3 worm cellular contexts compared by ENCODE assay signal in genomic region chrII:14752187-14752959, ce11.
TF ChIP-seq lines count a peak whose summit lies in the region.

TSS of gene smg-9 (minus strand) at chrII:14752849.

TF ChIP-seq in whole organism, L4 larva, 104 proteins besides CTCF, POLR2A, EP300 and RAD21:
- TF ChIP-seq hlh-30 (tag; optimal IDR thresholded peaks at IDR 0.05; lab: Kevin White, UChicago; ENCODE audit: insufficient read depth) (no peak), hif-1 (tag; optimal IDR thresholded peaks at IDR 0.05; lab: Kevin White, UChicago) (no peak), set-16 (GFP tag; IDR thresholded peaks at IDR 0.05; lab: Robert Waterston, UW) (peak; percentile 58; the same call in 1 of the 2 replicates), mdt-29 (GFP tag; IDR thresholded peaks at IDR 0.05; lab: Robert Waterston, UW) (no peak), egl-43 (GFP tag; IDR thresholded peaks at IDR 0.05; lab: Robert Waterston, UW) (no peak), F49E8.2 (tag; optimal IDR thresholded peaks at IDR 0.05; lab: Kevin White, UChicago; ENCODE audit: borderline replicate concordance) (peak; percentile 6)

TF ChIP-seq in whole organism, early embryonic, 17 proteins besides CTCF, POLR2A, EP300 and RAD21:
- TF ChIP-seq scrt-1 (GFP tag; IDR thresholded peaks at IDR 0.05; lab: Robert Waterston, UW) (0 out of 2 replicates have a peak, but pooled peaks have one; percentile 25), ceh-36 (tag; optimal IDR thresholded peaks at IDR 0.05; lab: Kevin White, UChicago) (no peak)

TF ChIP-seq in whole organism, young adult, 124 proteins besides CTCF, POLR2A, EP300 and RAD21:
- TF ChIP-seq lsl-1 (GFP tag; optimal IDR thresholded peaks at IDR 0.05; lab: Kevin White, UChicago) = peak; percentile 81
- TF ChIP-seq hsf-1 (GFP tag; IDR thresholded peaks at IDR 0.05; lab: Robert Waterston, UW) = peak; percentile 32; the same call in 1 of the 2 replicates
- no peak for TF ChIP-seq nfya-2 (GFP tag; IDR thresholded peaks at IDR 0.05; lab: Robert Waterston, UW)
- peak; percentile 75 for TF ChIP-seq F33H1.4 (GFP tag; IDR thresholded peaks at IDR 0.05; lab: Robert Waterston, UW)
- TF ChIP-seq Y79H2A.3 (GFP tag; conservative IDR thresholded peaks at IDR 0.05; lab: Robert Waterston, UW) = no peak
- peak; percentile 56; the same call in 1 of the 2 replicates for TF ChIP-seq zfh-2 (GFP tag; conservative IDR thresholded peaks at IDR 0.05; lab: Robert Waterston, UW)
- TF ChIP-seq ceh-91 (GFP tag; IDR thresholded peaks at IDR 0.05; lab: Robert Waterston, UW) = no peak; the same call in 1 of the 2 replicates
- peak; percentile 71 for TF ChIP-seq xnd-1 (tag; optimal IDR thresholded peaks at IDR 0.05; lab: Kevin White, UChicago)
- TF ChIP-seq madf-6 (GFP tag; IDR thresholded peaks at IDR 0.05; lab: Robert Waterston, UW) = peak; percentile 79
- peak in 1 of 3 experiments; percentile 26 for TF ChIP-seq lin-35 (GFP tag; optimal IDR thresholded peaks at IDR 0.05; lab: Kevin White, UChicago)
- peak; percentile 11 for TF ChIP-seq snpc-1.1 (tag; optimal IDR thresholded peaks at IDR 0.05; lab: Kevin White, UChicago; ENCODE audit: insufficient read depth)
- no peak for TF ChIP-seq pha-4 (tag; optimal IDR thresholded peaks at IDR 0.05; lab: Kevin White, UChicago)
- no peak for TF ChIP-seq mes-4 (tag; optimal IDR thresholded peaks at IDR 0.05; lab: Kevin White, UChicago)
- TF ChIP-seq snpc-1.3 (tag; optimal IDR thresholded peaks at IDR 0.05; lab: Kevin White, UChicago; ENCODE audit: insufficient read depth) = peak; percentile 13
- 0 out of 2 replicates have a peak, but pooled peaks have one; percentile 32 for TF ChIP-seq D2030.7 (GFP tag; IDR thresholded peaks at IDR 0.05; lab: Robert Waterston, UW)
- TF ChIP-seq madf-8 (GFP tag; conservative IDR thresholded peaks at IDR 0.05; lab: Robert Waterston, UW) = peak; percentile 43
- TF ChIP-seq hmg-1.2 (GFP tag; IDR thresholded peaks at IDR 0.05; lab: Robert Waterston, UW) = peak; percentile 13; the same call in 1 of the 2 replicates
- TF ChIP-seq dpl-1 (GFP tag; optimal IDR thresholded peaks at IDR 0.05; lab: Kevin White, UChicago) = peak; percentile 7
- peak; percentile 27 for TF ChIP-seq lin-54 (GFP tag; optimal IDR thresholded peaks at IDR 0.05; lab: Kevin White, UChicago)
- peak; percentile 80 for TF ChIP-seq efl-1 (GFP tag; optimal IDR thresholded peaks at IDR 0.05; lab: Kevin White, UChicago)
- peak; percentile 67 for TF ChIP-seq Y53G8AR.9 (GFP tag; conservative IDR thresholded peaks at IDR 0.05; lab: Robert Waterston, UW)
- TF ChIP-seq F49E8.2 (tag; optimal IDR thresholded peaks at IDR 0.05; lab: Kevin White, UChicago; ENCODE audit: insufficient read depth) = peak; percentile 51

Comparison
In these comparisons a context has a peak if more than half of its experiments do, and no peak if none do; other contexts are left out.
1. Of the 7 proteins assayed by ChIP-seq in both whole organism, young adult and whole organism, L4 larva: peak only in whole organism, young adult: dpl-1; only in whole organism, L4 larva: none; in both: F49E8.2; in neither: 5.